Worm (Caenorhabditis elegans) whole organism, L4/young adult: ENCODE measurements around the gene col-75.

Experiments
- W03F9.2 ChIP-seq: fragments of 150-350 bp; optimal IDR thresholded peaks from 2 replicates; lab custom pipeline; 2014; ENCODE audit warnings: missing biosample characterization, missing genetic modification characterization
- dao-5 ChIP-seq: sonication (generic microtip); optimal IDR thresholded peaks from 2 replicates; lab custom pipeline; 2016; ENCODE audit warnings: missing genotype, missing genetic modification characterization, moderate library complexity, missing compliant biosample characterization
- him-1 ChIP-seq: sonication (generic microtip); optimal IDR thresholded peaks from 2 replicates; lab custom pipeline; 2016; ENCODE audit warnings: missing genotype, missing genetic modification reagents, missing genetic modification characterization, missing compliant biosample characterization

- TF ChIP-seq him-1 (no peak), dao-5 (tag; lab: Kevin White, UChicago) (no peak), W03F9.2 (tag; lab: Kevin White, UChicago) (peak; percentile 17)
Measured at ce11 chrII:6453341-6453806, 27.3 kb downstream of the col-75 start, which contains the start of gene atg-16.2.
